Worm (Caenorhabditis elegans): ENCODE results near the gene C07H6.2.

C07H6.2 gene

ce11 chrIII:7490061-7490460, 30.7 kb upstream of the C07H6.2 start:
- no peak for TF ChIP-seq F44E2.7 (GFP tag; IDR thresholded peaks at IDR 0.05)

DNA sequence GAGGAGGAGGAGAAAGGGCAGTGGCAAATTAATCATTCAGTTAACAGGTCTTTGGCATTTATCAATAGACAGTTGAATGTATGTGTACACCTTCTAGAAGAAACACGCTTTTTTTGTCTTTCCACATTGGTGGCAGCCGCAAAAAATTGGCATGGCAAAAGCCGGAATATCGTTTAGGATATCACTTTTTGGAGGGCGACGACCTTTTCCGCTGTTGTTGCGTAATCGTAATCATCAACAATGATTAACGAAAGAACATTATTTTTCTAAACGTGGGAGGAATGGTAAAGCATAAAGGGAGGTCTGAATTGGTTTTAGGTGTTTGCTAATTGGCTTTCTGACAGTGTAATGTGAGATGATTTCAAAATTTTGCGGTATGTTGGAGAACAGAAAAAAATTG, 28.9 kb upstream of the C07H6.2 start:
- no peak for TF ChIP-seq F37D6.2 (tag; optimal IDR thresholded peaks at IDR 0.05)
- TF ChIP-seq unc-62 (GFP tag; optimal IDR thresholded peaks at IDR 0.05 in 1 of 2), result peak in 1 of 2 experiments; percentile 67
- TF ChIP-seq unc-62 (tag; optimal IDR thresholded peaks at IDR 0.05), result no peak
- peak; percentile 35 for TF ChIP-seq mxl-3 (GFP tag; optimal IDR thresholded peaks at IDR 0.05)
- no peak for TF ChIP-seq nhr-48 (tag; optimal IDR thresholded peaks at IDR 0.05)
- peak in 1 of 2 experiments; percentile 22 for TF ChIP-seq hif-1 (tag; optimal IDR thresholded peaks at IDR 0.05)
- peak; percentile 0 for TF ChIP-seq nhr-28 (tag; optimal IDR thresholded peaks at IDR 0.05)
- no peak for TF ChIP-seq nhr-102 (tag; optimal IDR thresholded peaks at IDR 0.05)
- TF ChIP-seq hlh-11 (tag; optimal IDR thresholded peaks at IDR 0.05), result peak; percentile 22

ce11 chrIII:7494850-7495314, 25.9 kb upstream of the C07H6.2 start:
- 0 out of 2 replicates have a peak, but pooled peaks have one; percentile 9 for TF ChIP-seq Y75B8A.6 (GFP tag; IDR thresholded peaks at IDR 0.05)
- no peak for TF ChIP-seq unc-62 (GFP tag; optimal IDR thresholded peaks at IDR 0.05 in 1 of 2)
- TF ChIP-seq unc-62 (tag; optimal IDR thresholded peaks at IDR 0.05), result no peak
- TF ChIP-seq daf-8 (GFP tag; IDR thresholded peaks at IDR 0.05), result no peak
- peak; percentile 62 for TF ChIP-seq nhr-102 (tag; optimal IDR thresholded peaks at IDR 0.05)
- peak; percentile 28 for TF ChIP-seq nhr-111 (GFP tag; optimal IDR thresholded peaks at IDR 0.05)
- no peak for TF ChIP-seq dve-1 (tag; optimal IDR thresholded peaks at IDR 0.05; ENCODE audit: insufficient read depth)
- TF ChIP-seq F26F4.8 (GFP tag; conservative IDR thresholded peaks at IDR 0.05), result no peak
- no peak for TF ChIP-seq unc-39 (tag; optimal IDR thresholded peaks at IDR 0.05)
- TF ChIP-seq nhr-6 (tag; optimal IDR thresholded peaks at IDR 0.05), result no peak
- TF ChIP-seq nhr-237 (tag; optimal IDR thresholded peaks at IDR 0.05), result no peak
- TF ChIP-seq zip-11 (GFP tag; IDR thresholded peaks at IDR 0.05), result no peak
- no peak for TF ChIP-seq hlh-11 (tag; optimal IDR thresholded peaks at IDR 0.05)
- no peak for TF ChIP-seq nhr-48 (tag; optimal IDR thresholded peaks at IDR 0.05)
- TF ChIP-seq nhr-76 (tag; optimal IDR thresholded peaks at IDR 0.05), result no peak
- peak; percentile 52; the same call in 1 of the 2 replicates for TF ChIP-seq tra-1 (GFP tag; IDR thresholded peaks at IDR 0.05)
- TF ChIP-seq gei-8 (GFP tag; optimal IDR thresholded peaks at IDR 0.05), result peak; percentile 67
- TF ChIP-seq ces-1 (GFP tag; optimal IDR thresholded peaks at IDR 0.05), result no peak
- no peak for TF ChIP-seq lin-39 (tag; optimal IDR thresholded peaks at IDR 0.05)
- TF ChIP-seq R02D3.7 (tag; optimal IDR thresholded peaks at IDR 0.05), result no peak
- TF ChIP-seq ZK546.5 (tag; optimal IDR thresholded peaks at IDR 0.05), result no peak
- no peak for TF ChIP-seq nhr-28 (tag; optimal IDR thresholded peaks at IDR 0.05)
- TF ChIP-seq zip-2 (tag; optimal IDR thresholded peaks at IDR 0.05), result peak; percentile 24
- TF ChIP-seq zfp-2 (tag; optimal IDR thresholded peaks at IDR 0.05), result no peak
- 0 out of 2 replicates have a peak, but pooled peaks have one; percentile 22 for TF ChIP-seq madf-9 (GFP tag; conservative IDR thresholded peaks at IDR 0.05)
- TF ChIP-seq ctbp-1 (GFP tag; IDR thresholded peaks at IDR 0.05), result peak; percentile 49; the same call in 1 of the 2 replicates
- peak; percentile 93 for TF ChIP-seq ama-1 (optimal IDR thresholded peaks at IDR 0.05)
- peak; percentile 46; the same call in 1 of the 2 replicates for TF ChIP-seq saeg-2 (GFP tag; IDR thresholded peaks at IDR 0.05)
- no peak; the same call in 1 of the 2 replicates for TF ChIP-seq daf-19 (GFP tag; conservative IDR thresholded peaks at IDR 0.05)
- TF ChIP-seq Y48G9A.11 (GFP tag; IDR thresholded peaks at IDR 0.05), result peak; percentile 45; the same call in 1 of the 2 replicates
- no peak for TF ChIP-seq ZK337.2 (GFP tag; IDR thresholded peaks at IDR 0.05)
- no peak for TF ChIP-seq hlh-30 (tag; optimal IDR thresholded peaks at IDR 0.05; ENCODE audit: insufficient read depth)
- no peak; the same call in 1 of the 2 replicates for TF ChIP-seq pha-4 (GFP tag; IDR thresholded peaks at IDR 0.05)
- no peak for TF ChIP-seq pha-4 (tag; optimal IDR thresholded peaks at IDR 0.05)
- TF ChIP-seq ceh-32 (tag; optimal IDR thresholded peaks at IDR 0.05; ENCODE audit: poor library complexity), result no peak
- TF ChIP-seq aly-2 (tag; optimal IDR thresholded peaks at IDR 0.05), result no peak
- TF ChIP-seq attf-4 (tag; optimal IDR thresholded peaks at IDR 0.05), result no peak
- TF ChIP-seq lin-13 (GFP tag; optimal IDR thresholded peaks at IDR 0.05), result no peak
- TF ChIP-seq mdt-29 (GFP tag; IDR thresholded peaks at IDR 0.05), result no peak
- TF ChIP-seq dpl-1 (GFP tag; optimal IDR thresholded peaks at IDR 0.05), result no peak
- TF ChIP-seq arid-1 (GFP tag; conservative IDR thresholded peaks at IDR 0.05), result 0 out of 2 replicates have a peak, but pooled peaks have one; percentile 21
- TF ChIP-seq aha-1 (tag), result peak; percentile 43
- TF ChIP-seq zfp-3 (GFP tag; conservative IDR thresholded peaks at IDR 0.05), result no peak
